Fruit fly (Drosophila melanogaster) whole organism: ENCODE results near the gene CG32269.

Experiments used
- CG8478 ChIP-seq: fragments of >200 bp; optimal IDR thresholded peaks from 2 replicates; lab custom pipeline; 2018; ENCODE audit warnings: inconsistent platforms
- Dll ChIP-seq: fragments of >200 bp; optimal IDR thresholded peaks from 2 replicates; lab custom pipeline; 2017
- EcR ChIP-seq, 2 experiments: fragments of >200 bp; optimal IDR thresholded peaks; 2 replicates each; lab custom pipeline; 2017; ENCODE audit warnings: missing biosample characterization in 2 of 2, missing genetic modification characterization in 2 of 2, missing genetic modification reagents in 2 of 2
- pan ChIP-seq: fragments of >200 bp; optimal IDR thresholded peaks from 2 replicates; lab custom pipeline; 2017
- psq ChIP-seq: fragments of >200 bp; optimal IDR thresholded peaks from 2 replicates; lab custom pipeline; 2017
- usp ChIP-seq: fragments of >200 bp; optimal IDR thresholded peaks from 2 replicates; lab custom pipeline; 2017; ENCODE audit warnings: missing biosample characterization, missing genetic modification characterization, mixed read lengths

CG32269 gene

DNA sequence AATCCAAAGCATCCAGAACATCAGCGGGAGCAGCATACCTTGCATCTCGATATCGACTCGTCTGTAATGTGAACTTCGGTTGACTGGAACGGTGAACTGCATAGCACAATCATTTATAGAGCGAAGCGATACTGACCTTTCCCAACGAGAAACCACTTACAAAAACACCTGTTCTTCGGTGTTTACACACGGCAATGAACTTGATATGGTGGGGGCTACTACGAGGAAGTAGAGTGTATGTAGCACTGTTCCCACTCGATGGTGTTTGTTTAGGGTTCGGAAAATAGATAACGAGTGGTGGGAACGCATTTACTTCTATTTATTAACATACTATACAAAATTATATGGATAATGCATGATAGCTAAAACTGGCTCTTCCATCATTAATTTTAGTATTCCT, at the start of gene CG32269, which contains the start of gene CG32270:
Gene CG32269, minus strand, starts transcription at position 91 of the 400 bp plus-strand sequence.
Gene CG32270, minus strand, starts transcription at position 91 of the 400 bp plus-strand sequence.
- TF ChIP-seq CG8478 (no peak), usp (no peak), psq (lab: Kevin White, UChicago) (no peak), pan (no peak), Dll (lab: Kevin White, UChicago) (no peak), EcR (GFP tag; optimal IDR thresholded peaks at IDR 0.05; lab: Kevin White, UChicago) (no peak)

DNA sequence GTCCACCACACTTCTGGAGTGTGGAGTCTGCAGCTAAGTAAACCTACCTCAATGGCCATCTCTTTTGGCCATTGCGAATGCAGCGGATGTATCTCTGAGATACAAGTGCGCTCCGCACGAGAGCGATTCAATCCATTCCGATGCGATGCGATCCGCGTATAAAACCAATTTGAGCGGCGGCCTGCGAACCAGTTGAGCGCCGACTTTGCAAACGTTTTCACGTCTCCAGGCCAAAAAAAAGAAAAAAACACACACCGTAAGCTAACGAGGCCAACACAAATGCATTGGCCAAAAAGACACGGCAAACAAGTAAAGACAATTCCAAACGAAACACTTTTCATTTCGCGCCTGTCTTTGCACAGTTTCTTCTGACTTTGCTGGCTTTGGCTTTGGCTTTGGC, 48.9 kb upstream of the CG32269 start, which contains the start of gene ckd:
Gene ckd, plus strand, starts transcription at position 189 of the 400 bp plus-strand sequence.
- TF ChIP-seq CG8478: no peak
- no peak for TF ChIP-seq EcR (GFP tag; optimal IDR thresholded peaks at IDR 0.05; lab: Kevin White, UChicago)
- no peak for TF ChIP-seq usp
- no peak for TF ChIP-seq Dll (lab: Kevin White, UChicago)
- no peak for TF ChIP-seq psq (lab: Kevin White, UChicago)

DNA sequence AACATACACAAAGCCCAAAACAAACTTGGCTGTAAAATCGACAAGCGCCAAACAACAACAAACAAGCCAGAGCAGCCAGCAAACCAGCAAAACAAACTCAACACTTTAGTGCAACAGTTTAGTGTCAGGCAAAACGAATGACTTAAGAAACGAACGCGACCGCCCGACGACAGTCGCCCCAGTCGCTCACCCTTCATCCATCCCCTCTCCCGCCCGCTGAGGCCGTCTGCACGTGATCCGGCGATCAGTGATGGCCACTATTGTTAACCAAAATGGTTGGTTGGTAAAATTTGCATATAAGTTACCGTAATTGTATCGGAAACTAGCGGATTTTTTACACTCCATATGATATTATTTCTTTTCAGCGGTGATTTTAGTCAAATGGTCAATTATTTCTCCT, 44.8 kb upstream of the CG32269 start:
- TF ChIP-seq psq (lab: Kevin White, UChicago): no peak
- TF ChIP-seq pan: no peak
- TF ChIP-seq EcR (GFP tag; optimal IDR thresholded peaks at IDR 0.05; lab: Kevin White, UChicago): no peak
- no peak for TF ChIP-seq Dll (lab: Kevin White, UChicago)
- TF ChIP-seq usp: no peak
- TF ChIP-seq CG8478: no peak

DNA sequence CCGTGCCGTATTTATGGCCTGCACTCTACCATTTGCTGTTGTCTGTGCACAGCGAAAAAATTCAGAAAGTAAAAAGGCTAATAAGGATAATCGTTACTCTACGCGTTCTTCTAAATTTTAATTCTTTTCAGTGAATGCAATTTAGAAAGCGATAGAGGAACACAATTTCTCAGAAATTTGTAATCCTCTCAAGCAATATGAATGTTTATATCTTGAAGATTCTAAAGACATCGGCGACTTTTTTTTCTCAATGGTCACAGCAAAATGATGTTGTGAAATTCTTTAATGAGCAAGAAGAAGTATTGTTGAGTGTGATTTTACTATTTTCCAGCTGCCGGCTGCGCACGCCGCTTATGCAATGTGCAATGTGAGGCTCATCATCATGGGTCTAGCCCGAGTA, 44.1 kb upstream of the CG32269 start:
- TF ChIP-seq psq (lab: Kevin White, UChicago) (no peak), EcR (GFP tag; optimal IDR thresholded peaks at IDR 0.05; lab: Kevin White, UChicago) (no peak), Dll (lab: Kevin White, UChicago) (no peak), pan (no peak), usp (no peak), CG8478 (no peak)

DNA sequence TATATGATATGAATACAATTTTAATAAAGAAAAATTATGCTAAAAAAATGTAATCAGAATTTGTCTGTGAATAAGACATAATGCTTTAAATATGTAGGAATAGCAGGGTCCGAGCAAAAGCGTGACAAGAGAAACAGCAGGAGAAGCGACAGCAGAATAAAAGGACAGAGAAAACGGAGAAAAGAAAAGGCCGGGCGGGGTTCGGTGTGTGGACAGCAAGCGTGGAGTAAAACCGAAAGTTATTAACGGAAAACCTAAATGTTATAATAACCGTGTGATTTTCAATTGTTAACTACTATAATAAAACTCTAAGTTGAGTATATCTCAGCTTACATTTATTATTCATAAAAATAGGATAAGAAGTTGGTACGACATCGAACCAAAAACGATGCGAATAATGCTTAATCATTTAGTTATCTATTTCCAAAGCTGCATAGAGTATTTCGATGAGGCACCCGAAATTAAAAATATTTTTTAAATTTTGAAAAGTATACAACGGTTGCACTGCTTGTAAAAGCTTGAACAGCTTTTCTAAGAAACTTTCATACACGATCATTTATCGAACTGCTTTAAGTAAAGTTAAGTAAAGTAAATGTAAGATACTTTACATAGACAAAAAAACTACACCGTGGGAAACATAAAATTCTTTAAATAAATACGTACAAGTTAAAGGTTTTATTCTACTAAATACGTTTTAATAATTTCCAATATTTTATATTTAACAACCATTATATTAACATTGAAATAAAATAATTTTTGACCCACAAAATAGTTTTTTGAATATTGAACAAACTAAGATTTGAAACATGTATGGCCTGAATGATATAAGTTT, 43.1 kb upstream of the CG32269 start:
- no peak for TF ChIP-seq EcR (GFP tag; optimal IDR thresholded peaks at IDR 0.05; lab: Kevin White, UChicago)
- TF ChIP-seq usp: no peak
- TF ChIP-seq Dll (lab: Kevin White, UChicago): no peak
- no peak for TF ChIP-seq pan
- TF ChIP-seq psq (lab: Kevin White, UChicago): no peak

DNA sequence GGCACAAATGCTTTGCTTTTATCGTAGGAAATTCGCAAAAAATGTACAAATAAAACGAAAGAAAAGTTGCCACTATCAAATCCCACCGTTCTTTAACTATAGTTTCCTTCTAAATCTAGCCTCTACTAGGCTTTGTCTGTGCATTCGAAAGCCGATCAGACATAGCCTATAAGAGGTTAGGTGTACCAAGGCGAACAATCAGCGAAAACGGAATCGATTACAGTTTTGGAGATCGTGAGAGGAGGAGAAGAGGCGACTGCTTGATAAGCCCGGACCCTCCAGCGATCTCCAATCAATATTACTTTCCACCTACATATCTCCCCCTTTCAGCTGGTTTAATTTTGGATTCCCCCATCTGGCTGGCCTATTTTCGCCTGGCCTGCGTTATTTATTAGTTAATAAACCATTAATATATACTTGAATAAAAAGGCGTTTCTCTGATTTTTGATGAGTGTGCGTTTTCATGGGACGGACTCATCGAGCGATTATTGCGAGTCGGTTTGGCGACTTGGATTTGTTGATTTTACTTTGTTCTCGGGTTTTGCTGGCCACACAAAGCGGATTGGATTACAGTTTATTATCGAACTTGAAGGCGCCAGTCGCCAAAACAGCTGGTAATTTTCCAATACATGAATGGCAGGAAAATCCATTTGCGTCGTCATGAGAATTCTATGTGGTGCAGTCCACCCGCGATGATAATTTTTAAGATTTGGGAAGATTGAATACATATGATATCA, 42.3 kb upstream of the CG32269 start:
- no peak for TF ChIP-seq CG8478
- TF ChIP-seq Dll (lab: Kevin White, UChicago): no peak
- TF ChIP-seq pan: no peak
- TF ChIP-seq usp: no peak
- no peak for TF ChIP-seq psq (lab: Kevin White, UChicago)
- TF ChIP-seq EcR (GFP tag; optimal IDR thresholded peaks at IDR 0.05; lab: Kevin White, UChicago): no peak

DNA sequence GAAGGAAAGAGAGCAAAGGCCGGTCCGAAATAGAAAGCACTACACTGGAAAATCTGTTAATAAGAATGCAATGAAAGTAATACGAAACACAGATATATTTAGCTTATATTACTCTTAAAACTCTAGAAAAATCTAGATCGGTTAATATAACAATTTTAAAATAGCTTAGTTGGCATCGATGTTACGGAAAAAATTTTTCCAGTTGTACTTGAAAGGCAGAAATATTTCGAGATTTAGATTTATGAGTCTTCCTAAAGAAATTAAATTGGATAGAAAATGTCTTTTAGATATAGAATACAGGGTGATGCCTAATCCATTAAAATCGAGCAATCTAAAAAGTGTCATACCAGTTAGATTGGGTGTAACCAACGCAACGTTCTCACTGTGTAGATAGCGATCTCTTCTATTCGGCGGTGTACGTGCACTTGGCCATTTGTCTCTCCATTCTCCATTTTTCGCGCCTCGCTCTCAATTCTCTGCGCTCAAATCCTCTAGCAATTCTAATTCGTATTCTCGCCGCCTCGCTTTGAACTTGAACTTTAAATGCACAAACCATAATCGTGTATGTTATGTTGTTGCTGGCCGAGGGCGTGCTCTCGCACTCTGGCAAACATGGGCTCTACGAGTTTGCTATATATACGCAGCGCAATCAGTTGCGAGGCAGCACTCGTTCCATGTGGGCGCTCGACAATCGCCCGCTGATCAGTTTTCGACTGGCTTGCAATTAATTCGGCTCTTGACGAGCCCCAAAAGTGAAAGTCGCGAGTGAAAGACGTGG, 41.4 kb upstream of the CG32269 start:
- TF ChIP-seq usp (no peak), psq (lab: Kevin White, UChicago) (no peak), EcR (GFP tag; optimal IDR thresholded peaks at IDR 0.05; lab: Kevin White, UChicago) (no peak), CG8478 (no peak), Dll (lab: Kevin White, UChicago) (no peak), pan (no peak)

DNA sequence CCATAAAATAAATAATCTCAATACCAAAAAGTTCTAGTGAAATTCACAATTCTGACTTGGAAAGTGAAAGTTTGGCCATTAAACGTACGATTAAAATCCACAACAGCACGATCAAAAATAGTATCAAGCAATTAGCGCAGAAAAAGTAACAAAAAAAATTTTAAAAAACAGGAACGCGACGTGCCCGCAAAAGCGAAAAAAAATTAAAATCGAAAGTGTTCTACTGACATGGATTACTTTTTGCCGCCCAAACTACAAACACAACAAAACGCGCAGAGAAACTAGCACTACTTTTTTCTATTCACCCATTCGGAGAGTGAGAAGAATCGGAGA, 40.8 kb upstream of the CG32269 start:
- no peak for TF ChIP-seq pan
- TF ChIP-seq CG8478: no peak

DNA sequence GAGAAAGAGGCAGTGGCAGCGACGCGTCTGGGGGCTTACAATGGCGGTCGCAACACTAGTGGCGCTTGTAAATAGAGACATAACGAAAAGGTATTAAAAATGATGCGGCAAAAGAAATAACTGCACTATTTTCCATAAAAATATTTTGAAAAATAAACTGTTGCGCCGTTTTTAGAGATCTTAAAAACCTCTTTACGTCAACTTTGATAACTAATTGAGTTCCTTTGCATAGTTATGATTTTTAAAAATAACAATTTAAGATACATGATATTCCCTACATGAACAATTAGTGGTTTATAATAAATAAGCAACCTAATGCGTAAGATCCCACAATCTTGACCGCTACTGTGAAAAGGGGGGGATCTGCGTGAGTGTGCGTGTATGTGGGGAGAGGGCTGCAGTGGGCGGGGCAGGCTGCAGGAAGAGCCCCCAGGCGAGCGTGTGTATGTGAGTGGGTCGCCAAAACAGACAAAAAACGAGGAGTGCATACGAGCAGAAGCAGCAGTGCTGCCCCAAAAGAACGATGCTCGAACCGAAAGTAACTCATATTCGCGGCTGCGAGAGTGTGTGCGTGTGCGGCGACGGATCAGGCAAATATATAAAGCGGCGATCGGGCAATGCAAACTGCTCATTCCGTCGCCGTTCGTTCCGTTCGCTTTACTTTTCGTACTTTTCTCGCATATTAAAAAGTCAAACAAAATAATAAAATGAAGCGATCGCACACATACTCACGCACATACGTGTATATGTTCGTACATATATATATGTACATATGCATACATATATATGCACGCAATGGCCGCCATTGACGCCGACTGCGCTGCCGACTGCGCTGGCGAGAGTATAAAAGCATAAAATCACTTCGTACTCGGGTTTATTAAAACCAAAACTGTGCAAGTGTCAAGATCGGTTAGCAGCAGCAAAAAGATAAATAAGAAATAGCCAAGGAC, 40.2 kb upstream of the CG32269 start:
- no peak for TF ChIP-seq pan
- TF ChIP-seq usp: no peak
- TF ChIP-seq EcR (GFP tag; optimal IDR thresholded peaks at IDR 0.05; lab: Kevin White, UChicago): no peak
- TF ChIP-seq Dll (lab: Kevin White, UChicago): no peak
- no peak for TF ChIP-seq CG8478
- TF ChIP-seq psq (lab: Kevin White, UChicago): no peak

DNA sequence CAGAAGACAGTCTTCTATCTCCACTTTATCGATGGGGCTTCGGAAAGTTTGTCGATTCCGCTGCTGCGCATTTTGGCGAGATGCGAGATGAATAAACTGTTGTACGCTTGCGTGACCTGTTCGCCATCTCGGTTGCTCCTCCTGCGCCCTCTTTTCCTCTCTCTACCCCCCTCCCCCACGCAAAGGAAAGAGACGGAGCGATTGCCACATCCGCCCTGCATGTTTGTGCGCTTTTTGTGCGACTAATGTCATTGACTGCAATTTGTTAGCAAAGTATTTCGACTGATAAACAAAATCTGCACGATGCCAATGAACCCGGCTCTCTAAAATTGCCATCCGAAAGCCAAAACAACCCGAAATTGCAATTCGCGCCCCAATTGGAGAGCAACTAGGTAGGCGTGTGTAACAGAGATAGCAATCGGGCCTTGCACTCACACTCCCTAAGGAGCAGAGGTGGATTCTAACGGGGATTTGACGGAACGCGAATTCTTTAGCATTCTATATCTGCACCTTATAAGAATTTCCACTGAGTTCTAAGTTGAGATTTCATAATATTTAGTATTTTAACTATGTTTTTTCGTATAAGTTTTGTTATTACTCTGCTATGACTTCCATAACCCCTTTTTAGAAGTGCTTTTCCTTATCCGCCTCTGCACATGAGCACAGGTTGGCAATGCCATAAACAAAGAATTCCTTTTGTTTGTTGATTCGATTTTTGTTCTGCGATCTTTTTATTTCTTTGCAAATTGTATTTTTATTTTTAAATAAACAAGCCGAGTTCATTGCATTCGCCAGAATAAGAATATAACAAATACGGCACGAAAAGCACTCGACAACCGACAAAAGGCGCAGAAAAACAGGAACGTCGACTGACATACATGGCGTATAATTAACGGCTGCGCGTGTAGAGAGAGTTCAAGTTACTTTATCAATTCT, 38.6 kb upstream of the CG32269 start, which contains the start of gene CG43389:
Gene CG43389, plus strand, starts transcription at position 886 of the 936 bp plus-strand sequence.
- TF ChIP-seq EcR (GFP tag; optimal IDR thresholded peaks at IDR 0.05; lab: Kevin White, UChicago) (peak; percentile 66 to 92), usp (no peak), pan (no peak), psq (lab: Kevin White, UChicago) (no peak), CG8478 (peak; percentile 57), Dll (lab: Kevin White, UChicago) (peak; percentile 24)
